Worm (Caenorhabditis elegans) whole organism, young adult: Measurements from ENCODE around the gene ZC250.4.
A peak's percentile ranks its signal among the peaks of the same experiment; 100 is the strongest.

Experiments used
- B0035.1 ChIP-seq: sonication (generic microtip); optimal IDR thresholded peaks from 2 replicates; lab custom pipeline; 2016; ENCODE audit warnings: missing genetic modification characterization, mild to moderate bottlenecking, missing compliant biosample characterization, missing genotype, missing genetic modification reagents
- B0336.3 ChIP-seq: fragments of 200-800 bp; sonication (Bioruptor generic); IDR thresholded peaks from 2 replicates; pipeline ENCODE4 v1.3.6; 2022; ENCODE audit warnings: missing genetic modification characterization, missing compliant biosample characterization
- C06A6.2 ChIP-seq: fragments of 200-800 bp; sonication (Bioruptor generic); conservative IDR thresholded peaks from 2 replicates; pipeline ENCODE4 v1.3.6; 2022; ENCODE audit warnings: missing genetic modification characterization, missing compliant biosample characterization
- F10E7.11 ChIP-seq: sonication (generic microtip); optimal IDR thresholded peaks from 2 replicates; lab custom pipeline; 2017; ENCODE audit warnings: mild to moderate bottlenecking, missing genetic modification characterization, moderate library complexity, missing compliant biosample characterization
- F22D6.2 ChIP-seq: sonication (generic microtip); optimal IDR thresholded peaks from 2 replicates; lab custom pipeline; 2016; ENCODE audit warnings: mild to moderate bottlenecking, missing genetic modification characterization, missing compliant biosample characterization
- F33H1.4 ChIP-seq: fragments of 200-800 bp; sonication (Bioruptor generic); IDR thresholded peaks from 2 replicates; pipeline ENCODE4 v1.3.6; 2022; ENCODE audit warnings: missing genetic modification reagents, missing genetic modification characterization, missing compliant biosample characterization
- F39B2.1 ChIP-seq: fragments of 200-800 bp; sonication (Bioruptor generic); IDR thresholded peaks from 2 replicates; pipeline ENCODE4 v1.3.6; 2022; ENCODE audit warnings: missing genetic modification reagents, missing genetic modification characterization, missing compliant biosample characterization
- K11D2.4 ChIP-seq: fragments of 200-800 bp; sonication (Bioruptor generic); IDR thresholded peaks from 2 replicates; pipeline ENCODE4 v1.3.6; 2022; ENCODE audit warnings: missing genetic modification reagents, missing genetic modification characterization, missing compliant biosample characterization
- Y67H2A.10 ChIP-seq: fragments of 200-800 bp; sonication (Bioruptor generic); conservative IDR thresholded peaks from 2 replicates; pipeline ENCODE4 v1.3.6; 2022; ENCODE audit warnings: missing genetic modification reagents, missing genetic modification characterization, missing compliant biosample characterization
- Y79H2A.3 ChIP-seq: fragments of 200-800 bp; sonication (Bioruptor generic); conservative IDR thresholded peaks from 2 replicates; pipeline ENCODE4 v1.3.6; 2022; ENCODE audit warnings: missing genetic modification reagents, missing genetic modification characterization, missing compliant biosample characterization
- ama-1 ChIP-seq, 3 experiments: fragments of 150-350 bp in 1 of 3; sonication (generic microtip) in 2 of 3; optimal IDR thresholded peaks; 2 replicates each; lab custom pipeline; 2014 to 2018; ENCODE audit warnings: missing biosample characterization in 2 of 3, missing genetic modification characterization in 2 of 3, missing genetic modification reagents in 2 of 3
- attf-5 ChIP-seq: fragments of 200-800 bp; sonication (Bioruptor generic); optimal IDR thresholded peaks from 2 replicates; lab custom pipeline; 2018; ENCODE audit warnings: mild to moderate bottlenecking, missing genetic modification characterization, missing compliant biosample characterization
- bed-1 ChIP-seq: fragments of 200-800 bp; sonication (Bioruptor generic); IDR thresholded peaks from 2 replicates; pipeline ENCODE4 v1.3.6; 2022; ENCODE audit warnings: missing genetic modification reagents, missing genetic modification characterization, missing compliant biosample characterization
- bed-2 ChIP-seq: fragments of 200-800 bp; sonication (Bioruptor generic); IDR thresholded peaks from 2 replicates; pipeline ENCODE4 v1.3.6; 2022; ENCODE audit warnings: missing genetic modification reagents, missing genetic modification characterization, missing compliant biosample characterization
- cebp-1 ChIP-seq, 2 experiments: fragments of 200-800 bp in 1 of 2; sonication (Bioruptor generic) in 1 of 2; sonication (generic microtip) in 1 of 2; IDR thresholded peaks in 1 of 2; optimal IDR thresholded peaks in 1 of 2; 2 replicates each; pipeline versions ENCODE4 v1.3.6 to Lab custom; 2017 to 2022; ENCODE audit warnings: missing compliant biosample characterization in 2 of 2, missing genetic modification characterization in 2 of 2, mild to moderate bottlenecking in 1 of 2, missing genetic modification reagents in 1 of 2, moderate library complexity in 1 of 2
- ceh-91 ChIP-seq: fragments of 200-800 bp; sonication (Bioruptor generic); IDR thresholded peaks from 2 replicates; pipeline ENCODE4 v1.3.6; 2022; ENCODE audit warnings: missing genetic modification reagents, missing genetic modification characterization, missing compliant biosample characterization
- die-1 ChIP-seq: sonication (generic microtip); optimal IDR thresholded peaks from 2 replicates; lab custom pipeline; 2016; ENCODE audit warnings: missing genotype, mild to moderate bottlenecking, missing genetic modification characterization, missing compliant biosample characterization
- dpff-1 ChIP-seq: sonication (generic microtip); optimal IDR thresholded peaks from 2 replicates; lab custom pipeline; 2017; ENCODE audit warnings: mild to moderate bottlenecking, missing genetic modification characterization, missing compliant biosample characterization
- egl-44 ChIP-seq: fragments of 200-800 bp; sonication (Bioruptor generic); IDR thresholded peaks from 2 replicates; pipeline ENCODE4 v1.3.6; 2022; ENCODE audit warnings: missing genetic modification reagents, missing genetic modification characterization, missing compliant biosample characterization
- ets-4 ChIP-seq: fragments of 200-800 bp; sonication (Bioruptor generic); optimal IDR thresholded peaks from 2 replicates; lab custom pipeline; 2018; ENCODE audit warnings: mild to moderate bottlenecking, missing genetic modification characterization, missing compliant biosample characterization
- gei-17 ChIP-seq: fragments of 200-800 bp; sonication (Bioruptor generic); optimal IDR thresholded peaks from 2 replicates; lab custom pipeline; 2018; ENCODE audit warnings: mild to moderate bottlenecking, missing genetic modification characterization, missing compliant biosample characterization
- him-1 ChIP-seq: sonication (generic microtip); optimal IDR thresholded peaks from 2 replicates; lab custom pipeline; 2016; ENCODE audit warnings: missing genotype, missing genetic modification reagents, missing genetic modification characterization, missing compliant biosample characterization
- hmg-20 ChIP-seq: fragments of 200-800 bp; sonication (Bioruptor generic); IDR thresholded peaks from 2 replicates; pipeline ENCODE4 v1.3.6; 2022; ENCODE audit warnings: missing genetic modification reagents, missing genetic modification characterization, missing compliant biosample characterization
- hsf-1 ChIP-seq: fragments of 200-800 bp; sonication (Bioruptor generic); IDR thresholded peaks from 2 replicates; pipeline ENCODE4 v1.3.6; 2022; ENCODE audit warnings: missing genetic modification reagents, missing genetic modification characterization, missing compliant biosample characterization
- lag-1 ChIP-seq: fragments of 200-800 bp; sonication (Bioruptor generic); IDR thresholded peaks from 2 replicates; pipeline ENCODE4 v1.3.6; 2022; ENCODE audit warnings: missing genetic modification reagents, missing genetic modification characterization, missing compliant biosample characterization
- let-526 ChIP-seq: fragments of 200-800 bp; sonication (Bioruptor generic); IDR thresholded peaks from 2 replicates; pipeline ENCODE4 v1.3.6; 2022; ENCODE audit warnings: missing genetic modification reagents, missing genetic modification characterization, missing compliant biosample characterization
- lin-26 ChIP-seq: fragments of 200-800 bp; sonication (Bioruptor generic); IDR thresholded peaks from 2 replicates; pipeline ENCODE4 v1.3.6; 2022; ENCODE audit warnings: missing genetic modification reagents, missing genetic modification characterization, missing compliant biosample characterization
- lin-40 ChIP-seq: sonication (generic microtip); optimal IDR thresholded peaks from 2 replicates; lab custom pipeline; 2016; ENCODE audit warnings: missing genetic modification characterization, mild to moderate bottlenecking, missing compliant biosample characterization, missing genotype, missing genetic modification reagents
- lsl-1 ChIP-seq: fragments of 200-800 bp; sonication (Bioruptor generic); optimal IDR thresholded peaks from 2 replicates; lab custom pipeline; 2018; ENCODE audit warnings: mild to moderate bottlenecking, missing genetic modification characterization, moderate library complexity, missing compliant biosample characterization
- lsy-27 ChIP-seq: sonication (generic microtip); optimal IDR thresholded peaks from 2 replicates; lab custom pipeline; 2017; ENCODE audit warnings: missing genetic modification characterization, mild to moderate bottlenecking, missing compliant biosample characterization, antibody characterized with exemption, missing genotype, borderline replicate concordance; ENCODE audit not compliant: insufficient read depth
- madf-6 ChIP-seq: fragments of 200-800 bp; sonication (Bioruptor generic); IDR thresholded peaks from 2 replicates; pipeline ENCODE4 v1.3.6; 2022; ENCODE audit warnings: missing genetic modification reagents, missing genetic modification characterization, missing compliant biosample characterization
- madf-8 ChIP-seq: fragments of 200-800 bp; sonication (Bioruptor generic); conservative IDR thresholded peaks from 2 replicates; pipeline ENCODE4 v1.3.6; 2022; ENCODE audit warnings: missing genetic modification reagents, missing genetic modification characterization, missing compliant biosample characterization
- mcd-1 ChIP-seq: fragments of 200-800 bp; sonication (Bioruptor generic); IDR thresholded peaks from 2 replicates; pipeline ENCODE4 v1.3.6; 2022; ENCODE audit warnings: missing genetic modification reagents, missing genetic modification characterization, missing compliant biosample characterization
- mes-4 ChIP-seq: sonication (generic microtip); optimal IDR thresholded peaks from 2 replicates; lab custom pipeline; 2016; ENCODE audit warnings: missing genotype, missing genetic modification characterization, missing compliant biosample characterization
- nfyb-1 ChIP-seq: fragments of 200-800 bp; sonication (Bioruptor generic); IDR thresholded peaks from 2 replicates; pipeline ENCODE4 v1.3.6; 2022; ENCODE audit warnings: missing genetic modification reagents, missing genetic modification characterization, missing compliant biosample characterization
- nhr-120 ChIP-seq: fragments of 200-800 bp; sonication (Bioruptor generic); IDR thresholded peaks from 2 replicates; pipeline ENCODE4 v1.3.6; 2022; ENCODE audit warnings: missing genetic modification characterization, missing compliant biosample characterization
- nhr-179 ChIP-seq: sonication (generic microtip); optimal IDR thresholded peaks from 2 replicates; lab custom pipeline; 2016; ENCODE audit warnings: mild to moderate bottlenecking, missing genetic modification characterization, missing compliant biosample characterization
- nhr-27 ChIP-seq: fragments of 200-800 bp; sonication (Bioruptor generic); optimal IDR thresholded peaks from 2 replicates; lab custom pipeline; 2018; ENCODE audit warnings: mild to moderate bottlenecking, missing genetic modification characterization, moderate library complexity, missing compliant biosample characterization
- pha-4 ChIP-seq: fragments of 150-350 bp; sonication (generic microtip); optimal IDR thresholded peaks from 2 replicates; lab custom pipeline; 2014; ENCODE audit warnings: missing biosample characterization, missing genetic modification reagents, missing genetic modification characterization
- rec-8 ChIP-seq, 2 experiments: sonication (generic microtip); optimal IDR thresholded peaks; 2 replicates each; lab custom pipeline; 2016; ENCODE audit warnings: mild to moderate bottlenecking in 2 of 2, missing genetic modification characterization in 2 of 2, missing genetic modification reagents in 2 of 2, missing genotype in 2 of 2, missing biosample characterization in 1 of 2, missing compliant biosample characterization in 1 of 2, moderate library complexity in 1 of 2
- snpc-4 ChIP-seq, 5 experiments: fragments of 150-350 bp in 1 of 5; sonication (generic microtip) in 4 of 5; optimal IDR thresholded peaks; 2 replicates each; lab custom pipeline; 2014 to 2018; ENCODE audit warnings: missing genetic modification characterization in 5 of 5, missing biosample characterization in 3 of 5, antibody characterized with exemption in 2 of 5, mild to moderate bottlenecking in 2 of 5, missing compliant biosample characterization in 2 of 5, missing genotype in 2 of 5, moderate library complexity in 2 of 5, missing genetic modification reagents in 1 of 5
- somi-1 ChIP-seq: fragments of 200-800 bp; sonication (Bioruptor generic); optimal IDR thresholded peaks from 2 replicates; lab custom pipeline; 2018; ENCODE audit warnings: mild to moderate bottlenecking, missing genetic modification characterization, missing compliant biosample characterization
- tbx-9 ChIP-seq: sonication (generic microtip); optimal IDR thresholded peaks from 2 replicates; lab custom pipeline; 2016; ENCODE audit warnings: borderline replicate concordance, missing genetic modification characterization, inconsistent platforms, missing compliant biosample characterization
- xnd-1 ChIP-seq: sonication (generic microtip); optimal IDR thresholded peaks from 2 replicates; lab custom pipeline; 2016; ENCODE audit warnings: missing genotype, missing genetic modification reagents, missing genetic modification characterization, missing compliant biosample characterization
- ztf-18 ChIP-seq: sonication (generic microtip); optimal IDR thresholded peaks from 2 replicates; lab custom pipeline; 2016; ENCODE audit warnings: missing genotype, mild to moderate bottlenecking, missing genetic modification characterization, missing compliant biosample characterization
- ztf-25 ChIP-seq: fragments of 200-800 bp; sonication (Bioruptor generic); IDR thresholded peaks from 2 replicates; pipeline ENCODE4 v1.3.6; 2022; ENCODE audit warnings: missing genetic modification reagents, missing genetic modification characterization, missing compliant biosample characterization
- ztf-26 ChIP-seq: sonication (generic microtip); optimal IDR thresholded peaks from 2 replicates; lab custom pipeline; 2017; ENCODE audit warnings: missing genetic modification characterization, missing compliant biosample characterization
- ztf-6 ChIP-seq: fragments of 200-800 bp; sonication (Bioruptor generic); IDR thresholded peaks from 2 replicates; pipeline ENCODE4 v1.3.6; 2022; ENCODE audit warnings: missing genetic modification reagents, missing genetic modification characterization, missing compliant biosample characterization

Gene ZC250.4

DNA sequence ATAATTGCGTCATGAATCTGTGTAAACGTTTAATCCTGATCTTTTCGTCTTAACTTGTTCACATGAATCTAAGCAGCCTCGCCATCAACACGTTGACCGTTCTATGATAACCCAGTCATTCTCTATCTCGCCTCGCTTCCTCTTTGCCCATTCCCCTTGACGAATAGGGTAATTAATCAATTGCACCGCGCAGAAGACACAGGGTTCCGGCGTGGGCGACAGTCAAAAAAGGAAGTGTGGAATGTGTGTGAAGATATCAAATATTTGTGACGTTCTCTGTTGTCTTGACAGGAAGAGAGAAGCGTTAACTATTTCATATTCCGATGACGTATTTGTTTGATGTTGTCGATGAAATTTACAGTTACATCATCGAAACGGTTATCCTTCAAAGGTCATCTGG, 19.9 kb upstream of the ZC250.4 start (continued):
- TF ChIP-seq ama-1 (optimal IDR thresholded peaks at IDR 0.05; lab: Kevin White, UChicago) (no peak), ama-1 (GFP tag; optimal IDR thresholded peaks at IDR 0.05; lab: Kevin White, UChicago) (peak in 1 of 2 experiments; percentile 56), B0336.3 (GFP tag; lab: Robert Waterston, UW) (peak; percentile 61), lag-1 (GFP tag; lab: Robert Waterston, UW) (no peak), him-1 (tag; lab: Kevin White, UChicago) (no peak), ztf-26 (tag; lab: Kevin White, UChicago) (peak; percentile 0), pha-4 (tag; lab: Kevin White, UChicago) (no peak), dpff-1 (tag; lab: Kevin White, UChicago) (no peak), F39B2.1 (GFP tag; lab: Robert Waterston, UW) (no peak), bed-2 (no peak), ztf-25 (GFP tag; lab: Robert Waterston, UW) (no peak), snpc-4 (GFP tag; optimal IDR thresholded peaks at IDR 0.05; lab: Kevin White, UChicago) (no peak), snpc-4 (tag; optimal IDR thresholded peaks at IDR 0.05; lab: Kevin White, UChicago) (peak in 1 of 4 experiments; percentile 5), tbx-9 (no peak), nhr-27 (tag; lab: Kevin White, UChicago) (no peak), hsf-1 (GFP tag; lab: Robert Waterston, UW) (0 out of 2 replicates have a peak, but pooled peaks have one; percentile 10), mes-4 (tag; lab: Kevin White, UChicago) (no peak), let-526 (no peak), lin-40 (tag; lab: Kevin White, UChicago) (peak; percentile 27), nhr-120 (no peak), mcd-1 (0 out of 2 replicates have a peak, but pooled peaks have one; percentile 13), xnd-1 (no peak), attf-5 (GFP tag; lab: Kevin White, UChicago) (no peak), C06A6.2 (no peak), madf-8 (GFP tag; lab: Robert Waterston, UW) (no peak), nhr-179 (no peak), cebp-1 (GFP tag; IDR thresholded peaks at IDR 0.05; lab: Robert Waterston, UW) (no peak), cebp-1 (tag; optimal IDR thresholded peaks at IDR 0.05; lab: Kevin White, UChicago) (peak; percentile 29), madf-6 (GFP tag; lab: Robert Waterston, UW) (peak; percentile 58), lsl-1 (GFP tag; lab: Kevin White, UChicago) (no peak), hmg-20 (GFP tag; lab: Robert Waterston, UW) (no peak), Y79H2A.3 (GFP tag; lab: Robert Waterston, UW) (peak; percentile 64; the same call in 1 of the 2 replicates), B0035.1 (tag; lab: Kevin White, UChicago) (no peak), ztf-18 (tag; lab: Kevin White, UChicago) (no peak), nfyb-1 (peak; percentile 55; the same call in 1 of the 2 replicates), die-1 (tag; lab: Kevin White, UChicago) (peak; percentile 39), ceh-91 (GFP tag; lab: Robert Waterston, UW) (no peak), gei-17 (GFP tag; lab: Kevin White, UChicago) (no peak), F33H1.4 (GFP tag; lab: Robert Waterston, UW) (peak; percentile 17; the same call in 1 of the 2 replicates)

- no peak for TF ChIP-seq F10E7.11 (tag; lab: Kevin White, UChicago)
- TF ChIP-seq F22D6.2 (tag; lab: Kevin White, UChicago) = no peak
- TF ChIP-seq rec-8 (tag; optimal IDR thresholded peaks at IDR 0.05; lab: Kevin White, UChicago) = no peak
- TF ChIP-seq egl-44 (GFP tag; lab: Robert Waterston, UW) = no peak
- TF ChIP-seq ztf-6 (GFP tag; lab: Robert Waterston, UW) = no peak
- no peak for TF ChIP-seq lsy-27 (tag; lab: Kevin White, UChicago)
- TF ChIP-seq bed-1 (GFP tag; lab: Robert Waterston, UW) = no peak
- TF ChIP-seq lin-26 = no peak
- TF ChIP-seq K11D2.4 (GFP tag; lab: Robert Waterston, UW) = no peak
- TF ChIP-seq madf-8 (GFP tag; lab: Robert Waterston, UW) = no peak
- TF ChIP-seq C06A6.2 = no peak
- no peak for TF ChIP-seq Y67H2A.10
- TF ChIP-seq somi-1 (GFP tag; lab: Kevin White, UChicago) = no peak
- TF ChIP-seq let-526 = no peak
- TF ChIP-seq ets-4 = no peak
These were observed 18.3 kb upstream of the ZC250.4 start for ce11 chrV:5831253-5831652.
